Worm (Caenorhabditis elegans) whole organism, late embryonic: ENCODE data around the gene bcas-2.

Experiments used
- C38D4.7 ChIP-seq: fragments of 200-800 bp; sonication (Bioruptor generic); optimal IDR thresholded peaks from 2 replicates; lab custom pipeline; 2018; ENCODE audit warnings: mild to moderate bottlenecking, missing genetic modification characterization, moderate library complexity, missing compliant biosample characterization
- F13H6.1 ChIP-seq: sonication (generic microtip); optimal IDR thresholded peaks from 2 replicates; lab custom pipeline; 2016; ENCODE audit warnings: missing genetic modification characterization, missing compliant biosample characterization
- ceh-31 ChIP-seq: sonication (generic microtip); optimal IDR thresholded peaks from 2 replicates; lab custom pipeline; 2016; ENCODE audit warnings: missing genetic modification characterization, missing compliant biosample characterization
- ceh-48 ChIP-seq: sonication (generic microtip); optimal IDR thresholded peaks from 2 replicates; lab custom pipeline; 2016; ENCODE audit warnings: missing genetic modification characterization, inconsistent platforms, missing compliant biosample characterization
- hlh-8 ChIP-seq: sonication (generic microtip); optimal IDR thresholded peaks from 2 replicates; lab custom pipeline; 2016; ENCODE audit warnings: missing genotype, missing genetic modification characterization, missing compliant biosample characterization
- madf-2 ChIP-seq: sonication (generic microtip); optimal IDR thresholded peaks from 2 replicates; lab custom pipeline; 2017; ENCODE audit warnings: missing genetic modification characterization, missing compliant biosample characterization
- mec-3 ChIP-seq: sonication (generic microtip); optimal IDR thresholded peaks from 2 replicates; lab custom pipeline; 2016; ENCODE audit warnings: borderline replicate concordance, missing genetic modification characterization, missing compliant biosample characterization
- nfya-1 ChIP-seq: sonication (generic microtip); optimal IDR thresholded peaks from 2 replicates; lab custom pipeline; 2017; ENCODE audit warnings: missing genetic modification characterization, mild to moderate bottlenecking, missing compliant biosample characterization, antibody characterized with exemption, moderate library complexity
- nhr-11 ChIP-seq: fragments of 150-350 bp; optimal IDR thresholded peaks from 2 replicates; lab custom pipeline; 2014; ENCODE audit warnings: missing biosample characterization, missing genetic modification characterization
- nhr-232 ChIP-seq: sonication (generic microtip); optimal IDR thresholded peaks from 2 replicates; lab custom pipeline; 2016; ENCODE audit warnings: missing genetic modification characterization, missing compliant biosample characterization
- odd-2 ChIP-seq: sonication (generic microtip); optimal IDR thresholded peaks from 2 replicates; lab custom pipeline; 2017; ENCODE audit warnings: antibody characterized with exemption, mild to moderate bottlenecking, missing genetic modification characterization, missing compliant biosample characterization
- pax-1 ChIP-seq: fragments of 150-350 bp; optimal IDR thresholded peaks from 2 replicates; lab custom pipeline; 2014; ENCODE audit warnings: missing biosample characterization, missing genetic modification characterization
- pha-4 ChIP-seq: fragments of 150-350 bp; optimal IDR thresholded peaks from 2 replicates; lab custom pipeline; 2018; ENCODE audit warnings: missing biosample characterization, missing genetic modification reagents, missing genetic modification characterization
- pros-1 ChIP-seq: fragments of 150-350 bp; optimal IDR thresholded peaks from 2 replicates; lab custom pipeline; 2014; ENCODE audit warnings: missing biosample characterization, missing genetic modification reagents, missing genetic modification characterization
- ref-2 ChIP-seq: sonication (generic microtip); optimal IDR thresholded peaks from 2 replicates; lab custom pipeline; 2016; ENCODE audit warnings: missing genetic modification characterization, missing compliant biosample characterization
- rnt-1 ChIP-seq: sonication (generic microtip); optimal IDR thresholded peaks from 2 replicates; lab custom pipeline; 2016; ENCODE audit warnings: missing genetic modification characterization, missing compliant biosample characterization
- tbx-2 ChIP-seq: sonication (generic microtip); optimal IDR thresholded peaks from 2 replicates; lab custom pipeline; 2016; ENCODE audit warnings: missing genetic modification characterization, missing compliant biosample characterization
- ttx-3 ChIP-seq: sonication (generic microtip); optimal IDR thresholded peaks from 2 replicates; lab custom pipeline; 2016; ENCODE audit warnings: missing genetic modification reagents, missing genetic modification characterization, missing compliant biosample characterization
- unc-3 ChIP-seq, 2 experiments: fragments of 200-800 bp in 1 of 2; sonication (Bioruptor generic) in 1 of 2; sonication (generic microtip) in 1 of 2; conservative IDR thresholded peaks in 1 of 2; optimal IDR thresholded peaks in 1 of 2; 2 replicates each; pipeline versions ENCODE4 v1.3.6 to Lab custom; 2016 to 2022; ENCODE audit warnings: missing compliant biosample characterization in 2 of 2, missing genetic modification characterization in 2 of 2, missing genetic modification reagents in 1 of 2
- unc-42 ChIP-seq: sonication (generic microtip); optimal IDR thresholded peaks from 2 replicates; lab custom pipeline; 2016; ENCODE audit warnings: missing genotype, missing genetic modification characterization, missing compliant biosample characterization
- unc-55 ChIP-seq: sonication (generic microtip); optimal IDR thresholded peaks from 2 replicates; lab custom pipeline; 2017; ENCODE audit warnings: missing biosample characterization, missing genetic modification reagents, missing genetic modification characterization
- zip-5 ChIP-seq: sonication (generic microtip); optimal IDR thresholded peaks from 2 replicates; lab custom pipeline; 2016; ENCODE audit warnings: missing genetic modification characterization, missing compliant biosample characterization
- ztf-16 ChIP-seq: sonication (generic microtip); optimal IDR thresholded peaks from 2 replicates; lab custom pipeline; 2017; ENCODE audit warnings: missing genetic modification characterization, missing compliant biosample characterization

The bcas-2 gene

ce11 chrIII:6198378-6199234 is 47.0 kb downstream of the bcas-2 start, which contains the start of the genes C23G10.7 and rpn-2:
C23G10.7 (minus strand) TSS chrIII:6198414.
rpn-2 (plus strand) TSS chrIII:6199184.
- TF ChIP-seq nfya-1 (tag; lab: Kevin White, UChicago) = peak; percentile 17
- peak; percentile 23 for TF ChIP-seq ceh-48
- TF ChIP-seq unc-55 = no peak
- peak; percentile 10 for TF ChIP-seq unc-42 (tag; lab: Kevin White, UChicago)
- TF ChIP-seq madf-2 (tag; lab: Kevin White, UChicago) = no peak
- TF ChIP-seq rnt-1 (tag; lab: Kevin White, UChicago) = peak; percentile 40

- TF ChIP-seq mec-3 (no peak), pros-1 (tag; lab: Kevin White, UChicago) (no peak), tbx-2 (tag; lab: Kevin White, UChicago) (no peak), ztf-16 (no peak), ref-2 (no peak), ceh-31 (tag; lab: Kevin White, UChicago) (no peak), odd-2 (tag; lab: Kevin White, UChicago) (no peak), nhr-232 (tag; lab: Kevin White, UChicago) (no peak), pha-4 (no peak), hlh-8 (tag; lab: Kevin White, UChicago) (no peak), pax-1 (tag; lab: Kevin White, UChicago) (no peak), nhr-11 (tag; lab: Kevin White, UChicago) (no peak), unc-3 (GFP tag; conservative IDR thresholded peaks at IDR 0.05; lab: Robert Waterston, UW) (no peak), unc-3 (tag; optimal IDR thresholded peaks at IDR 0.05; lab: Kevin White, UChicago) (no peak), F13H6.1 (tag; lab: Kevin White, UChicago) (no peak), ttx-3 (tag; lab: Kevin White, UChicago) (no peak), C38D4.7 (GFP tag; lab: Kevin White, UChicago) (no peak), zip-5 (tag; lab: Kevin White, UChicago) (no peak)
Measured at ce11 chrIII:6195718-6196117, 49.9 kb downstream of the bcas-2 start.
